Worm (Caenorhabditis elegans): ENCODE results near the gene C08A9.10.

ce11 chrX:17055481-17055835 lies 25.5 kb upstream of the C08A9.10 start, which contains the start of gene gcy-11:
- no peak for TF ChIP-seq tab-1 (GFP tag; IDR thresholded peaks at IDR 0.05)
- no peak for TF ChIP-seq med-1 (GFP tag; optimal IDR thresholded peaks at IDR 0.05; ENCODE audit: insufficient read depth)
- TF ChIP-seq klf-2 (GFP tag; conservative IDR thresholded peaks at IDR 0.05), result no peak
- no peak for TF ChIP-seq flt-1 (GFP tag; IDR thresholded peaks at IDR 0.05)
- no peak for TF ChIP-seq ztf-23 (GFP tag; IDR thresholded peaks at IDR 0.05)
- TF ChIP-seq cog-1 (tag; optimal IDR thresholded peaks at IDR 0.05), result no peak
- TF ChIP-seq ztf-29 (GFP tag; IDR thresholded peaks at IDR 0.05), result no peak
